Worm (Caenorhabditis elegans) whole organism, L4/young adult: Measurements from ENCODE around the gene C01G6.9.

Experiments
- dao-5 ChIP-seq: sonication (generic microtip); optimal IDR thresholded peaks from 2 replicates; lab custom pipeline; 2016; ENCODE audit warnings: missing genotype, missing genetic modification characterization, moderate library complexity, missing compliant biosample characterization
- him-1 ChIP-seq: sonication (generic microtip); optimal IDR thresholded peaks from 2 replicates; lab custom pipeline; 2016; ENCODE audit warnings: missing genotype, missing genetic modification reagents, missing genetic modification characterization, missing compliant biosample characterization

DNA sequence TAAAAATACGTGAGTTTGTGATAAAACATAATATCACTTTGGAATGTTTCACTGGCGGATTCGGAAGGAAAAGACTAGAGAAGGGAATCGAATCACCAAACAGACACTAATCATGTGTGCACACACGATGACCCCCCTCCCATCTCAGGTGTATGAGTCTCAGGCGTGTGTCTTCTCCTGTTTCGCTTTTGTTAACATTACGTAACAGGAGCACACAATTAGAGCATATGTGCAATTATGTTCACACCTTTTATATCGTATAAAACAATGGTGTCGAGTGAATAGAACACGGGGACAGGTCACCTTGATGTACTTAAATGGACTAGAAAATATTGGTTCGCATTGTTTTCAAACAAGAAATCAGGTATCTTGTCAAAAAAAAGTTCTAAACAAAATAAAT, 21.2 kb upstream of the C01G6.9 start:
- no peak for TF ChIP-seq dao-5 (tag; lab: Kevin White, UChicago)
- TF ChIP-seq him-1, result no peak
